Fruit fly (Drosophila melanogaster): Measurements from ENCODE around the gene PIG-K.
A peak's percentile ranks its signal among the peaks of the same experiment; 100 is the strongest.

PIG-K gene

DNA sequence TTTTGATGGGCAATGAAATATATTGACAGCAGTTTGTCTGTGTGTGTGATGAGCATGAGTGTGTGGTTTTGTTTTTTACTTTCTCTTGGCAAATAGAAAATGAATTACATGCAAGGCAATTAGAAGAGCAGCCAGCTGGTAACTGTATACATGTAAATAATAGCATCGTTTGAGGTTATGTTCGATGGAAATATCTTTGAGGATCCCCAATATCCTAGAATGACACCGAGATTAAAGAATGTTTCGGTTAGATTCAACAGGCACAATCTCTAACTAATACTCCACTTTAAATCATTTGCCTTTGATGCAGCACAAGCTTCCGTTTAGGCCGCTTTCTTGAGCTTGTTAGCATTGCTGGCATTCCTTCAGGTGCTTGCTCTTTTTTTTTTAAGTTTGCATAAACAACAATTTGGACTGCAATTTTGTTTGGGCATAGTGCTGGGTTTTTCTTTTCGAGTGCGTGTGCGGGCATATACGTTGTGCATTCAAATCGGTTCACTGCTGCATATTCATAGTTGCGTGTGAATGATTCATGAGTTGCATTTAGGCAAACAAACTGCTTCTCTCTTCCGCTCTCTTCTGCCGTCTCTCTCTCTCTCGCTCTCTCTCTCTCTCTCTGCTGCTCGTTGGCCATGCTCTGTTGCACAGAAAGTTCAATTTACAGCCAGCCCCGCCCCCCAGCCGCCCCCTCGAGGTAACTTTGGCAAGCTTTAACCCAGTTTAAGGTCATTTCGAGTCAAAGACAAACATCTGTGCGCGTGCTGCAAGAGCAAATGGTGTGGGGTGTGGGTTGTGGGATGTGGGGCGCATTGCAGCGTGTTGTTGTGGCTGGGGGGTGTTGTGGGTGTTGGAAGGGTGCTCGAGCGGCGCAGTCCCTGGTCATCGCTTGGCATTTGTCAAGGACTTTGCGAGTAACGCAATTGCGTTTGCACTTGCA lies 44.5 kb downstream of the PIG-K start:
- TF ChIP-seq CG17801 (GFP tag; optimal IDR thresholded peaks at IDR 0.05; ENCODE audit: partially characterized antibody), result no peak

DNA sequence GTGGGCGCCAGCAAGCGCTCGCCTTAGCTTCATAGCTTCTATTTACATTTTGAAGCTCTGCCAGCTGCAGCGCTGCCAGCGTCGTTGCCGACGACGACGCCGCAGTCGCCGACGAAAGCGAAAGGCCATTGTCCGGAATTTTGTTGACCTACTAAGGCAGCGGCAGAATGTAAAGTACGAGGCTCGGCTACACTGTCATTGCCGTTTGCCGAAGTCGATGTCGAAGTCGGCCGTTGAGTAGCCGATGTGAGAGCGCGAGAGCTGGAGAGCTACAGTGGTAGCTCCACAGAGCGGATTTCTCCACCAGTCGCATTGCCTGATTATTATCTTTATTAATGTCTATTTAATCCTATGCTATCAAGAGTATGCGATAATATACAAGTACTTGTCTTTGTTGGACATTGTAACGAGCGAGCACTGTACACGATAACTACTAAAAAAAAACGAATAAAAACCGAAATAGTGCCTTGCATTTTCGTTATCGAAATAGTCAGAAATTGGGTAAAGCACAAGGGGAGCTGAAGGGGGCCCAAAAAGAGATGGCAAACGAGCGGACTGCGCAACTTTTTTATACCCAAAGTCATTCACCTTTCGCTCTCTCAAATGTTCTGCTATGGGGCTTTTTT lies 45.5 kb downstream of the PIG-K start:
- peak; percentile 90 for TF ChIP-seq CG17801 (GFP tag; optimal IDR thresholded peaks at IDR 0.05; ENCODE audit: partially characterized antibody)

DNA sequence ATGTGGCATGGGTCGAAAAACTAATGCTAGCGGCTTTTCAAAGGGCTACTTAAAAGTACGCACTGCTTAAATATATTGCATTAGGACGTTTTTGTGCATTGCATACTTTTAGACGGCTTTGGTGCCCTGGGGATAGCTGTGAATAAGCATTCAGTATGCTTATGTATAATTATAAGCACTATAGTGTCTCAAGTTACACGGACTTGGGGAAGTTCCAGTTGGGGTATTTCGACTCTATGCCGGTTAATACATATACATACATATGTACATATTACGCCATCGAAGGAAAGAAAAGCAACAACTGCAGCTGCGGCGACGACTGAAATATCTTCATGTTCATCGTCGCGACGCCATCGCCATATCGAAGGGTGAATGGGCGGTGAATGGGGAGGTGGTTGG lies 46.0 kb downstream of the PIG-K start:
- no peak for TF ChIP-seq CG17801 (GFP tag; optimal IDR thresholded peaks at IDR 0.05; ENCODE audit: partially characterized antibody)

All from ovary, adult (tissue).